Worm (Caenorhabditis elegans) whole organism, L4/young adult: Measurements from ENCODE around the gene fbxa-197.

ENCODE experiments used
- W03F9.2 ChIP-seq: fragments of 150-350 bp; optimal IDR thresholded peaks from 2 replicates; lab custom pipeline; 2014; ENCODE audit warnings: missing biosample characterization, missing genetic modification characterization
- dao-5 ChIP-seq: sonication (generic microtip); optimal IDR thresholded peaks from 2 replicates; lab custom pipeline; 2016; ENCODE audit warnings: missing genotype, missing genetic modification characterization, moderate library complexity, missing compliant biosample characterization

DNA sequence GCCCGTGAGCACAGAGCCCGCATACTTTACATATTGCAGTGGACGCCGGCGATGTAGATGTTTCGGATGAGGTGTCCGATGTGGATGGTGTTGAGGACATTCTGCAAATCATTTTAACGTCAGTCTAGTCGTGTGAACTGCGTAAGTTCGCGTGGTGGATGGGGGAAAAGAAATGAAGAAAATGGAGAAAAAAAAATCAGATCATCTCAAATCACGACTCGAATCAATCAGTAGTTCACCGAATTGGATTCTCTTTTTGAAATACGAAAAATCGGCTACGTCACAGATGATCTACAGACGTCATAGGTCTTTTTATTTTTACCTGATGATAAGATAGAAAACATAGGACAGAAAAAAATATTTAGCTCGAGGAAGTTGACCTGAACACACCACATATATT lies 8.8 kb downstream of the fbxa-197 start, which contains the start of gene nhr-102:
- TF ChIP-seq dao-5 (tag; lab: Kevin White, UChicago) (no peak), W03F9.2 (no peak)
